Worm (Caenorhabditis elegans) whole organism, young adult: Measurements from ENCODE around the gene svh-5.

Experiments
- B0019.2 ChIP-seq: fragments of 200-800 bp; sonication (Bioruptor generic); conservative IDR thresholded peaks from 2 replicates; pipeline ENCODE4 v1.3.6; 2022; ENCODE audit warnings: missing genetic modification reagents, missing genetic modification characterization, missing compliant biosample characterization
- B0035.1 ChIP-seq: sonication (generic microtip); optimal IDR thresholded peaks from 2 replicates; lab custom pipeline; 2016; ENCODE audit warnings: missing genetic modification characterization, mild to moderate bottlenecking, missing compliant biosample characterization, missing genotype, missing genetic modification reagents
- F37B4.10 ChIP-seq: fragments of 200-800 bp; sonication (Bioruptor generic); IDR thresholded peaks from 2 replicates; pipeline ENCODE4 v1.3.6; 2022; ENCODE audit warnings: missing genetic modification characterization, missing compliant biosample characterization
- F39B2.1 ChIP-seq: fragments of 200-800 bp; sonication (Bioruptor generic); IDR thresholded peaks from 2 replicates; pipeline ENCODE4 v1.3.6; 2022; ENCODE audit warnings: missing genetic modification reagents, missing genetic modification characterization, missing compliant biosample characterization
- F52B5.7 ChIP-seq: sonication (generic microtip); optimal IDR thresholded peaks from 2 replicates; lab custom pipeline; 2016; ENCODE audit warnings: mild to moderate bottlenecking, missing genetic modification characterization, missing compliant biosample characterization
- K12H6.12 ChIP-seq: fragments of 200-800 bp; sonication (Bioruptor generic); optimal IDR thresholded peaks from 2 replicates; lab custom pipeline; 2018; ENCODE audit warnings: mild to moderate bottlenecking, missing genetic modification characterization, missing compliant biosample characterization
- Y79H2A.3 ChIP-seq: fragments of 200-800 bp; sonication (Bioruptor generic); conservative IDR thresholded peaks from 2 replicates; pipeline ENCODE4 v1.3.6; 2022; ENCODE audit warnings: missing genetic modification reagents, missing genetic modification characterization, missing compliant biosample characterization
- athp-1 ChIP-seq: sonication (generic microtip); optimal IDR thresholded peaks from 2 replicates; lab custom pipeline; 2017; ENCODE audit warnings: mild to moderate bottlenecking, missing genetic modification characterization, missing compliant biosample characterization
- attf-5 ChIP-seq: fragments of 200-800 bp; sonication (Bioruptor generic); optimal IDR thresholded peaks from 2 replicates; lab custom pipeline; 2018; ENCODE audit warnings: mild to moderate bottlenecking, missing genetic modification characterization, missing compliant biosample characterization
- bed-1 ChIP-seq: fragments of 200-800 bp; sonication (Bioruptor generic); IDR thresholded peaks from 2 replicates; pipeline ENCODE4 v1.3.6; 2022; ENCODE audit warnings: missing genetic modification reagents, missing genetic modification characterization, missing compliant biosample characterization
- cebp-1 ChIP-seq, 2 experiments: fragments of 200-800 bp in 1 of 2; sonication (Bioruptor generic) in 1 of 2; sonication (generic microtip) in 1 of 2; IDR thresholded peaks in 1 of 2; optimal IDR thresholded peaks in 1 of 2; 2 replicates each; pipeline versions ENCODE4 v1.3.6 to Lab custom; 2017 to 2022; ENCODE audit warnings: missing compliant biosample characterization in 2 of 2, missing genetic modification characterization in 2 of 2, mild to moderate bottlenecking in 1 of 2, missing genetic modification reagents in 1 of 2, moderate library complexity in 1 of 2
- cebp-2 ChIP-seq: fragments of 200-800 bp; sonication (Bioruptor generic); IDR thresholded peaks from 2 replicates; pipeline ENCODE4 v1.3.6; 2022; ENCODE audit warnings: missing genetic modification characterization, missing compliant biosample characterization
- ceh-40 ChIP-seq: fragments of 200-800 bp; sonication (Bioruptor generic); IDR thresholded peaks from 2 replicates; pipeline ENCODE4 v1.3.6; 2022; ENCODE audit warnings: missing genetic modification characterization, missing compliant biosample characterization
- ceh-58 ChIP-seq: fragments of 200-800 bp; sonication (Bioruptor generic); IDR thresholded peaks from 2 replicates; pipeline ENCODE4 v1.3.6; 2022; ENCODE audit warnings: missing genetic modification characterization, missing compliant biosample characterization
- dox-1 ChIP-seq: fragments of 200-800 bp; sonication (Bioruptor generic); IDR thresholded peaks from 2 replicates; pipeline ENCODE4 v1.3.6; 2022; ENCODE audit warnings: missing genetic modification reagents, missing genetic modification characterization, missing compliant biosample characterization
- dpff-1 ChIP-seq: sonication (generic microtip); optimal IDR thresholded peaks from 2 replicates; lab custom pipeline; 2017; ENCODE audit warnings: mild to moderate bottlenecking, missing genetic modification characterization, missing compliant biosample characterization
- dpl-1 ChIP-seq: fragments of 150-350 bp; optimal IDR thresholded peaks from 2 replicates; lab custom pipeline; 2014; ENCODE audit warnings: missing biosample characterization, missing genetic modification reagents, missing genetic modification characterization
- egl-18 ChIP-seq: fragments of 200-800 bp; sonication (Bioruptor generic); IDR thresholded peaks from 2 replicates; pipeline ENCODE4 v1.3.6; 2022; ENCODE audit warnings: missing genetic modification reagents, missing genetic modification characterization, missing compliant biosample characterization
- egl-44 ChIP-seq: fragments of 200-800 bp; sonication (Bioruptor generic); IDR thresholded peaks from 2 replicates; pipeline ENCODE4 v1.3.6; 2022; ENCODE audit warnings: missing genetic modification reagents, missing genetic modification characterization, missing compliant biosample characterization
- egrh-3 ChIP-seq: fragments of 200-800 bp; sonication (Bioruptor generic); IDR thresholded peaks from 2 replicates; pipeline ENCODE4 v1.3.6; 2022; ENCODE audit warnings: missing genetic modification reagents, missing genetic modification characterization, missing compliant biosample characterization
- ets-4 ChIP-seq: fragments of 200-800 bp; sonication (Bioruptor generic); optimal IDR thresholded peaks from 2 replicates; lab custom pipeline; 2018; ENCODE audit warnings: mild to moderate bottlenecking, missing genetic modification characterization, missing compliant biosample characterization
- gei-17 ChIP-seq: fragments of 200-800 bp; sonication (Bioruptor generic); optimal IDR thresholded peaks from 2 replicates; lab custom pipeline; 2018; ENCODE audit warnings: mild to moderate bottlenecking, missing genetic modification characterization, missing compliant biosample characterization
- hmg-1.2 ChIP-seq: fragments of 200-800 bp; sonication (Bioruptor generic); IDR thresholded peaks from 2 replicates; pipeline ENCODE4 v1.3.6; 2022; ENCODE audit warnings: missing genetic modification reagents, missing genetic modification characterization, missing compliant biosample characterization
- lin-26 ChIP-seq: fragments of 200-800 bp; sonication (Bioruptor generic); IDR thresholded peaks from 2 replicates; pipeline ENCODE4 v1.3.6; 2022; ENCODE audit warnings: missing genetic modification reagents, missing genetic modification characterization, missing compliant biosample characterization
- lin-54 ChIP-seq: fragments of 200-800 bp; sonication (Bioruptor generic); optimal IDR thresholded peaks from 2 replicates; lab custom pipeline; 2018; ENCODE audit warnings: mild to moderate bottlenecking, missing genetic modification characterization, missing compliant biosample characterization
- lir-1 ChIP-seq: fragments of 200-800 bp; sonication (Bioruptor generic); conservative IDR thresholded peaks from 2 replicates; pipeline ENCODE4 v1.3.6; 2022; ENCODE audit warnings: missing genetic modification reagents, missing genetic modification characterization, missing compliant biosample characterization
- madf-10 ChIP-seq: sonication (generic microtip); optimal IDR thresholded peaks from 2 replicates; lab custom pipeline; 2016; ENCODE audit warnings: mild to moderate bottlenecking, missing genetic modification characterization, missing compliant biosample characterization
- madf-8 ChIP-seq: fragments of 200-800 bp; sonication (Bioruptor generic); conservative IDR thresholded peaks from 2 replicates; pipeline ENCODE4 v1.3.6; 2022; ENCODE audit warnings: missing genetic modification reagents, missing genetic modification characterization, missing compliant biosample characterization
- mes-4 ChIP-seq: sonication (generic microtip); optimal IDR thresholded peaks from 2 replicates; lab custom pipeline; 2016; ENCODE audit warnings: missing genotype, missing genetic modification characterization, missing compliant biosample characterization
- nhr-120 ChIP-seq: fragments of 200-800 bp; sonication (Bioruptor generic); IDR thresholded peaks from 2 replicates; pipeline ENCODE4 v1.3.6; 2022; ENCODE audit warnings: missing genetic modification characterization, missing compliant biosample characterization
- nhr-80 ChIP-seq: sonication (generic microtip); optimal IDR thresholded peaks from 2 replicates; lab custom pipeline; 2016; ENCODE audit warnings: missing genetic modification characterization, missing compliant biosample characterization
- pha-4 ChIP-seq: fragments of 150-350 bp; sonication (generic microtip); optimal IDR thresholded peaks from 2 replicates; lab custom pipeline; 2014; ENCODE audit warnings: missing biosample characterization, missing genetic modification reagents, missing genetic modification characterization
- rcor-1 ChIP-seq: fragments of 200-800 bp; sonication (Bioruptor generic); IDR thresholded peaks from 2 replicates; pipeline ENCODE4 v1.3.6; 2022; ENCODE audit warnings: missing genetic modification reagents, missing genetic modification characterization, missing compliant biosample characterization
- snpc-1.3 ChIP-seq: sonication (generic microtip); optimal IDR thresholded peaks from 2 replicates; lab custom pipeline; 2017; ENCODE audit warnings: missing genetic modification characterization, mild to moderate bottlenecking, missing compliant biosample characterization, antibody characterized with exemption, moderate library complexity, missing genotype, missing genetic modification reagents; ENCODE audit not compliant: insufficient read depth
- snpc-4 ChIP-seq, 5 experiments: fragments of 150-350 bp in 1 of 5; sonication (generic microtip) in 4 of 5; optimal IDR thresholded peaks; 2 replicates each; lab custom pipeline; 2014 to 2018; ENCODE audit warnings: missing genetic modification characterization in 5 of 5, missing biosample characterization in 3 of 5, antibody characterized with exemption in 2 of 5, mild to moderate bottlenecking in 2 of 5, missing compliant biosample characterization in 2 of 5, missing genotype in 2 of 5, moderate library complexity in 2 of 5, missing genetic modification reagents in 1 of 5
- somi-1 ChIP-seq: fragments of 200-800 bp; sonication (Bioruptor generic); optimal IDR thresholded peaks from 2 replicates; lab custom pipeline; 2018; ENCODE audit warnings: mild to moderate bottlenecking, missing genetic modification characterization, missing compliant biosample characterization
- ztf-28 ChIP-seq: fragments of 200-800 bp; sonication (Bioruptor generic); IDR thresholded peaks from 2 replicates; pipeline ENCODE4 v1.3.6; 2022; ENCODE audit warnings: missing genetic modification reagents, missing genetic modification characterization, missing compliant biosample characterization
- ztf-3 ChIP-seq: fragments of 200-800 bp; sonication (Bioruptor generic); optimal IDR thresholded peaks from 2 replicates; lab custom pipeline; 2018; ENCODE audit warnings: mild to moderate bottlenecking, missing genetic modification characterization, missing compliant biosample characterization

svh-5 gene

DNA sequence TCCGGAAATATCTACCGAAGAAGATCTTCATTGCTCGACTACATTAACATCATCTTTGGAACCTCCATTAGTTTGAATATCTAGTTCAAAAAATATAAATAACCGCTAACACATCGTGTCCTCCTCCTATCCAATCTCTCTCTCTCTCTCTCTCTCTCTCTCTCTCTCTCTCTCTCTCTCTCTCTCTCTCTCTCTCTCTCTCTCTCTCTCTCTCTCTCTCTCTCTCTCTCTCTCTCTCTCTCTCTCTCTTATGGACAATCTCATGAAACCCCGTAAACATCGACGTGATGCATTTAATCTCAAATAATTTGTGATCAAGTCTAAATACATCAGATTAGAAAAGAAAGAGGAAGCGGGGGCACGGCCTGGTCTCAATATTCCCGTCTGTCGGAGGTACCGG lies 4.6 kb upstream of the svh-5 start:
- TF ChIP-seq egrh-3 (GFP tag; lab: Robert Waterston, UW) (0 out of 2 replicates have a peak, but pooled peaks have one; percentile 30), F39B2.1 (no peak), ztf-28 (GFP tag; lab: Robert Waterston, UW) (no peak)

- TF ChIP-seq B0019.2: no peak
- no peak for TF ChIP-seq lin-54 (GFP tag; lab: Kevin White, UChicago)
- no peak for TF ChIP-seq snpc-1.3 (tag; lab: Kevin White, UChicago)
- no peak for TF ChIP-seq somi-1
- TF ChIP-seq ztf-28 (GFP tag; lab: Robert Waterston, UW): no peak
Measured at ce11 chrX:15381486-15381885, 3.9 kb upstream of the svh-5 start.

DNA sequence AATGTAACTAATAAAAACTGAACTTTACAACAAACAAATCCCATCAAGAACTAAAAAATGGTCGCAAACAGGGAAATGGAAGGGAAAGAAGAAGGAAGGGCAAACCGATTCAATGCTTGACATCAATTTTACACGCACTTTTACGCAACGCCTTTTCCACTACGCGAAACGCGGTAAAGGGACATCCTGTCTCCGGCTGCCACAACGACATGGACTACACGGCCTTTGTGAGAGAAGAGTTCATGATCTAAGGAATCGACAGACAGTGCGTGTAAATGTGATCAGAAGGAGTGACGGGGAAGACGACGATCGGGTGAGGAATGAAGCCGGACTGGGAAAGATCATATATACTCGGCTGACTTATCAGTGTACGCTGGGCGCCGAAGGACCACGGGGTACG lies 2.8 kb upstream of the svh-5 start:
- no peak for TF ChIP-seq F52B5.7 (tag; lab: Kevin White, UChicago)
- 0 out of 2 replicates have a peak, but pooled peaks have one; percentile 29 for TF ChIP-seq lin-26 (GFP tag; lab: Robert Waterston, UW)
- TF ChIP-seq, all 124 proteins: peak for 1

DNA sequence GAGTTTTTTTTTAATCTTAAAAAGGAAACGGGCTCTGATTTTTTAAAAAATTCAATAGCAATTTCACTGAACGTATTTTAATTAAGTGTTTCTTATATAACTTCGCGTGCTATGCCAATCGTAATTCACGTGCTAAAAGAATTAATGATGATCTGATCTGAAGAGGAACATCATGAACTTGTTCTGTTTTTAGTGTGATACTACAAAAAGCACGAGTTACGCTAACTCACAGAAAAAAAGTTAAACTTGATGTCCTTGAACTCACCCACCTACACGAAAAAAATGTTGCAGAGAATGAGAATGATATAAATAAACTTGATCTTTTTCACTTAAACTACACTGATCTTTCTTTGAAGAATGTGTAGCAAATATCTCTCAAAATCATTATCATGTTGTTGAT lies 2.3 kb upstream of the svh-5 start:
- TF ChIP-seq ceh-40 (no peak), K12H6.12 (tag; lab: Kevin White, UChicago) (no peak), dpl-1 (no peak), ceh-58 (GFP tag; lab: Robert Waterston, UW) (no peak)

ce11 chrX:15376580-15376979 lies 1.0 kb downstream of the svh-5 start:
- TF ChIP-seq rcor-1 (GFP tag; lab: Robert Waterston, UW) (no peak), attf-5 (GFP tag; lab: Kevin White, UChicago) (peak; percentile 50), lir-1 (GFP tag; lab: Robert Waterston, UW) (no peak), K12H6.12 (tag; lab: Kevin White, UChicago) (peak; percentile 3), nhr-80 (peak; percentile 69), pha-4 (tag; lab: Kevin White, UChicago) (peak; percentile 14), hmg-1.2 (GFP tag; lab: Robert Waterston, UW) (peak; percentile 10; the same call in 1 of the 2 replicates), nhr-120 (no peak), cebp-1 (GFP tag; IDR thresholded peaks at IDR 0.05; lab: Robert Waterston, UW) (peak; percentile 9; the same call in 1 of the 2 replicates), cebp-1 (tag; optimal IDR thresholded peaks at IDR 0.05; lab: Kevin White, UChicago) (peak; percentile 47), dox-1 (peak; percentile 64; the same call in 1 of the 2 replicates), athp-1 (tag; lab: Kevin White, UChicago) (no peak)

DNA sequence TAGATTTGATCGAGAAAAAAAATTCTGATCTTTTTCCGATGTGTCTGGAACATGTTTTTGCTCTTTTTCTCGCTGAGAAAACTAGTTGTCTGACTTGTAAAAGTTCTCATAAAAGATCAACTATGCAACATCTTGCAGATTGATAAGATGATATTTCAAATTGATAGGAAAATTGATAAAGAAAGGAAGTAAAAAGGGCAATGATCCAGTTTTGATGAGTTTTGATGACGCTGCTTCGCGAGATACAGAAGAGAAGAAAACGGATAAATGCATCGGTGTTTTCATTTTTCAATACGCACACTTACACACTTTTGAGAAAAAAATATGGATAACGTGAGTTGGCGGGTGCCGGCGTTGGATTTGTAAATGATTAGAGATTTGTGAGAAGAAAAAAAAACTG lies 2.3 kb downstream of the svh-5 start:
- TF ChIP-seq madf-8 (GFP tag; lab: Robert Waterston, UW) (no peak), madf-10 (tag; lab: Kevin White, UChicago) (no peak)
- TF ChIP-seq, all 124 proteins: peak for 0

DNA sequence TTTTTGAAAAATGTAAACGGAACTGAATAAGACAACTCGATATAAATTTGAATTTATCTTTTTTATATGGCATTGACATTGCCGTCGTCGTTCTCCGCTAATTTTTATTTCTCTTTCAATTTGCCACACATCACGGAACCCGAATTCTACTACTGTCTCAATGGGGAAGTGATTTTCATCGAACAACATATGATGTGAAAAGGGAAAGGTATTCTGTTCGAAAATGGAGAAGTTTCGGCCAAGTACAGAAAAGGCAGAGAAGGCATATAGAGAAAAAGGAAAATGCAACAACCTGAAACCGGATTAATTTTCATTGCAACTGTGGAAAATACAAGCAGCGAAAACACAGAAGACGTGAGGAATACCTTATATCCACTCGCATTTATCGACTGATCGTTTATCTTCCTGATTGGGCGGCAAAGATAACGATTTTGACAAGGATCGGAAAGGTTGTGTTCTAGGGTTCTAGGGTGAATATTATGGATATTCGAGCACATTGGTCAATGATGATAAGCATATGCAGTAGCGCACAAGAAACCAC lies 2.9 kb downstream of the svh-5 start:
- TF ChIP-seq mes-4 (tag; lab: Kevin White, UChicago) (no peak), egl-18 (GFP tag; lab: Robert Waterston, UW) (no peak), bed-1 (no peak), ets-4 (GFP tag; lab: Kevin White, UChicago) (no peak), ztf-3 (GFP tag; lab: Kevin White, UChicago) (no peak), cebp-2 (GFP tag; lab: Robert Waterston, UW) (no peak), gei-17 (GFP tag; lab: Kevin White, UChicago) (no peak), dpff-1 (tag; lab: Kevin White, UChicago) (no peak), F37B4.10 (GFP tag; lab: Robert Waterston, UW) (no peak), egl-44 (GFP tag; lab: Robert Waterston, UW) (no peak), Y79H2A.3 (no peak), B0035.1 (tag; lab: Kevin White, UChicago) (no peak), snpc-4 (GFP tag; optimal IDR thresholded peaks at IDR 0.05; lab: Kevin White, UChicago) (no peak), snpc-4 (tag; optimal IDR thresholded peaks at IDR 0.05; lab: Kevin White, UChicago) (no peak)
